Worm (Caenorhabditis elegans): Measurements from ENCODE around the gene F13A7.7.

ce11 chrV:16342258-16342618 is 41.4 kb downstream of the F13A7.7 start, which contains the start of gene nhr-193:
- no peak for TF ChIP-seq tbx-37 (GFP tag; conservative IDR thresholded peaks at IDR 0.05)
- TF ChIP-seq sea-1 (GFP tag; conservative IDR thresholded peaks at IDR 0.05): no peak
- TF ChIP-seq ama-1 (optimal IDR thresholded peaks at IDR 0.05): no peak
- no peak for TF ChIP-seq ceh-13 (GFP tag; optimal IDR thresholded peaks at IDR 0.05)
- TF ChIP-seq aly-1 (tag; optimal IDR thresholded peaks at IDR 0.05): no peak
- no peak for TF ChIP-seq pes-1 (GFP tag; IDR thresholded peaks at IDR 0.05)
- no peak for TF ChIP-seq flt-1 (GFP tag; IDR thresholded peaks at IDR 0.05)
- no peak for TF ChIP-seq hmbx-1 (tag; optimal IDR thresholded peaks at IDR 0.05)
- TF ChIP-seq tbx-11 (GFP tag; IDR thresholded peaks at IDR 0.05): no peak
- TF ChIP-seq ceh-36 (tag; optimal IDR thresholded peaks at IDR 0.05): no peak
- TF ChIP-seq B0310.2 (tag; optimal IDR thresholded peaks at IDR 0.05): no peak
- TF ChIP-seq ets-7 (tag; optimal IDR thresholded peaks at IDR 0.05): no peak
